Fruit fly (Drosophila melanogaster) whole organism, prepupa: ENCODE results near the gene C1GalTA.

Source experiments
- Blimp-1 ChIP-seq: fragments of 200-800 bp; sonication (Bioruptor generic); optimal IDR thresholded peaks from 3 replicates; lab custom pipeline; 2017; ENCODE audit warnings: missing biosample characterization, missing genetic modification characterization, mild to moderate bottlenecking, moderate library complexity, missing genetic modification reagents
- CG10631 ChIP-seq: fragments of 200-800 bp; sonication (Bioruptor generic); optimal IDR thresholded peaks from 2 replicates; lab custom pipeline; 2016; ENCODE audit warnings: missing biosample characterization, missing genetic modification characterization
- CG10669 ChIP-seq: fragments of 200-800 bp; sonication (Bioruptor generic); optimal IDR thresholded peaks from 3 replicates; lab custom pipeline; 2018; ENCODE audit warnings: missing biosample characterization, mild to moderate bottlenecking, missing genetic modification characterization, moderate library complexity
- CG11294 ChIP-seq: fragments of 200-800 bp; sonication (Bioruptor generic); IDR thresholded peaks from 2 replicates; pipeline ENCODE4 v1.3.6; 2022; ENCODE audit warnings: missing biosample characterization, missing genetic modification characterization
- CG11762 ChIP-seq: fragments of 200-800 bp; sonication (Bioruptor generic); optimal IDR thresholded peaks from 3 replicates; lab custom pipeline; 2016; ENCODE audit warnings: missing biosample characterization, missing genetic modification characterization; ENCODE audit not compliant: insufficient read depth
- CG11902 ChIP-seq: fragments of 200-800 bp; sonication (Bioruptor generic); optimal IDR thresholded peaks from 3 replicates; lab custom pipeline; 2016; ENCODE audit warnings: missing biosample characterization, missing genetic modification characterization
- CG15336 ChIP-seq: fragments of 200-800 bp; sonication (Bioruptor generic); IDR thresholded peaks from 2 replicates; pipeline ENCODE4 v1.3.6; 2022; ENCODE audit warnings: missing biosample characterization, missing genetic modification characterization
- CG1621 ChIP-seq: fragments of 200-800 bp; sonication (Bioruptor generic); optimal IDR thresholded peaks from 3 replicates; lab custom pipeline; 2018; ENCODE audit warnings: missing biosample characterization, mild to moderate bottlenecking, missing genetic modification characterization
- CG16779 ChIP-seq: fragments of 200-800 bp; sonication (Bioruptor generic); optimal IDR thresholded peaks from 3 replicates; lab custom pipeline; 2017; ENCODE audit warnings: missing biosample characterization, mild to moderate bottlenecking, missing genetic modification characterization
- CG3032 ChIP-seq: fragments of 200-800 bp; optimal IDR thresholded peaks from 2 replicates; lab custom pipeline; 2019; ENCODE audit warnings: missing biosample characterization, mild to moderate bottlenecking, missing genetic modification characterization, moderate library complexity
- CG31627 ChIP-seq: fragments of 200-800 bp; sonication (Bioruptor generic); optimal IDR thresholded peaks from 3 replicates; lab custom pipeline; 2016; ENCODE audit warnings: missing biosample characterization, missing genetic modification characterization
- CG32006 ChIP-seq: fragments of 200-800 bp; sonication (Bioruptor generic); optimal IDR thresholded peaks from 3 replicates; lab custom pipeline; 2017; ENCODE audit warnings: missing biosample characterization, mild to moderate bottlenecking, missing genetic modification characterization
- CG4318 ChIP-seq: fragments of 200-800 bp; sonication (Bioruptor generic); optimal IDR thresholded peaks from 3 replicates; lab custom pipeline; 2017; ENCODE audit warnings: missing biosample characterization, mild to moderate bottlenecking, missing genetic modification characterization
- CG6163 ChIP-seq: fragments of 200-800 bp; sonication (Bioruptor generic); IDR thresholded peaks from 3 replicates; pipeline ENCODE4 v1.3.6; 2022; ENCODE audit warnings: missing biosample characterization, missing genetic modification characterization
- CG6792 ChIP-seq: fragments of 200-800 bp; sonication (Bioruptor generic); optimal IDR thresholded peaks from 3 replicates; lab custom pipeline; 2016; ENCODE audit warnings: missing biosample characterization, missing genetic modification characterization
- CG6854 ChIP-seq: fragments of 200-800 bp; sonication (Bioruptor generic); optimal IDR thresholded peaks from 2 replicates; lab custom pipeline; 2017; ENCODE audit warnings: missing biosample characterization, mild to moderate bottlenecking, missing genetic modification characterization
- CG8119 ChIP-seq: fragments of 200-800 bp; sonication (Bioruptor generic); IDR thresholded peaks from 3 replicates; pipeline ENCODE4 v1.3.6; 2022; ENCODE audit warnings: missing biosample characterization, missing genetic modification characterization
- CG8319 ChIP-seq: fragments of 200-800 bp; sonication (Bioruptor generic); optimal IDR thresholded peaks from 3 replicates; lab custom pipeline; 2016; ENCODE audit warnings: missing biosample characterization, missing genetic modification characterization
- CG9139 ChIP-seq: fragments of 200-800 bp; sonication (Bioruptor generic); optimal IDR thresholded peaks from 3 replicates; lab custom pipeline; 2017; ENCODE audit warnings: missing biosample characterization, mild to moderate bottlenecking, missing genetic modification characterization
- Eip75B ChIP-seq: fragments of 200-800 bp; sonication (Bioruptor generic); optimal IDR thresholded peaks from 3 replicates; lab custom pipeline; 2016; ENCODE audit warnings: missing biosample characterization, missing genetic modification characterization
- Eip93F ChIP-seq: fragments of 200-800 bp; sonication (Bioruptor generic); optimal IDR thresholded peaks from 2 replicates; lab custom pipeline; 2016; ENCODE audit warnings: missing biosample characterization, mild to moderate bottlenecking, missing genetic modification characterization
- Ets21C ChIP-seq: fragments of 200-800 bp; sonication (Bioruptor generic); optimal IDR thresholded peaks from 3 replicates; lab custom pipeline; 2016; ENCODE audit warnings: missing biosample characterization, missing genetic modification characterization
- Ets96B ChIP-seq: fragments of 200-800 bp; optimal IDR thresholded peaks from 2 replicates; lab custom pipeline; 2019; ENCODE audit warnings: missing biosample characterization, mild to moderate bottlenecking, missing genetic modification characterization, moderate library complexity
- Hr4 ChIP-seq: fragments of 200-800 bp; sonication (Bioruptor generic); optimal IDR thresholded peaks from 3 replicates; lab custom pipeline; 2016; ENCODE audit warnings: missing biosample characterization, missing genetic modification characterization
- Lpt ChIP-seq: fragments of 200-800 bp; sonication (Bioruptor generic); optimal IDR thresholded peaks from 3 replicates; lab custom pipeline; 2016; ENCODE audit warnings: missing biosample characterization, missing genetic modification characterization
- OdsH ChIP-seq: fragments of 200-800 bp; sonication (Bioruptor generic); optimal IDR thresholded peaks from 3 replicates; lab custom pipeline; 2016; ENCODE audit warnings: missing biosample characterization, missing genetic modification characterization
- Smox ChIP-seq: fragments of 200-800 bp; sonication (Bioruptor generic); optimal IDR thresholded peaks from 3 replicates; lab custom pipeline; 2016; ENCODE audit warnings: missing biosample characterization, missing genetic modification characterization
- Sox102F ChIP-seq: fragments of 200-800 bp; sonication (Bioruptor generic); optimal IDR thresholded peaks from 2 replicates; lab custom pipeline; 2016; ENCODE audit warnings: missing biosample characterization, mild to moderate bottlenecking, missing genetic modification characterization
- Sox14 ChIP-seq: fragments of 200-800 bp; sonication (Bioruptor generic); optimal IDR thresholded peaks from 3 replicates; lab custom pipeline; 2016; ENCODE audit warnings: missing biosample characterization, missing genetic modification characterization
- Sox15 ChIP-seq: fragments of 200-800 bp; sonication (Bioruptor generic); optimal IDR thresholded peaks from 3 replicates; lab custom pipeline; 2016; ENCODE audit warnings: missing biosample characterization, missing genetic modification characterization
- achi ChIP-seq: fragments of 200-800 bp; sonication (Bioruptor generic); optimal IDR thresholded peaks from 3 replicates; lab custom pipeline; 2016; ENCODE audit warnings: missing biosample characterization, missing genetic modification characterization
- acj6 ChIP-seq: fragments of 200-800 bp; sonication (Bioruptor generic); optimal IDR thresholded peaks from 3 replicates; lab custom pipeline; 2016; ENCODE audit warnings: missing biosample characterization, missing genetic modification characterization
- dac ChIP-seq: fragments of 200-800 bp; sonication (Bioruptor generic); optimal IDR thresholded peaks from 2 replicates; lab custom pipeline; 2017; ENCODE audit warnings: missing biosample characterization, mild to moderate bottlenecking, missing genetic modification characterization
- dsx ChIP-seq: fragments of 200-800 bp; optimal IDR thresholded peaks from 3 replicates; lab custom pipeline; 2019; ENCODE audit warnings: missing biosample characterization, mild to moderate bottlenecking, missing genetic modification characterization, moderate library complexity; ENCODE audit not compliant: poor library complexity, severe bottlenecking
- esn ChIP-seq: fragments of 200-800 bp; sonication (Bioruptor generic); optimal IDR thresholded peaks from 2 replicates; lab custom pipeline; 2016; ENCODE audit warnings: missing biosample characterization, mild to moderate bottlenecking, missing genetic modification characterization, moderate library complexity
- fkh ChIP-seq: fragments of 200-800 bp; sonication (Bioruptor generic); optimal IDR thresholded peaks from 3 replicates; lab custom pipeline; 2017; ENCODE audit warnings: missing biosample characterization, mild to moderate bottlenecking, missing genetic modification characterization, moderate library complexity
- lz ChIP-seq: fragments of 200-800 bp; sonication (Bioruptor generic); optimal IDR thresholded peaks from 3 replicates; lab custom pipeline; 2016; ENCODE audit warnings: missing biosample characterization, missing genetic modification characterization
- net ChIP-seq: fragments of 200-800 bp; sonication (Bioruptor generic); optimal IDR thresholded peaks from 3 replicates; lab custom pipeline; 2016; ENCODE audit warnings: missing biosample characterization, missing genetic modification characterization
- pdm3 ChIP-seq: fragments of 200-800 bp; sonication (Bioruptor generic); optimal IDR thresholded peaks from 3 replicates; lab custom pipeline; 2016; ENCODE audit warnings: missing biosample characterization, missing genetic modification characterization
- salr ChIP-seq, 2 experiments: fragments of 200-800 bp; sonication (Bioruptor generic); optimal IDR thresholded peaks; 3 replicates each; lab custom pipeline; 2016 to 2018; ENCODE audit warnings: missing biosample characterization in 2 of 2, missing genetic modification characterization in 2 of 2, mild to moderate bottlenecking in 1 of 2
- spab ChIP-seq: fragments of 200-800 bp; sonication (Bioruptor generic); optimal IDR thresholded peaks from 2 replicates; lab custom pipeline; 2017; ENCODE audit warnings: missing biosample characterization, mild to moderate bottlenecking, missing genetic modification characterization, missing genetic modification reagents
- ss ChIP-seq, 2 experiments: fragments of 200-800 bp; sonication (Bioruptor generic); optimal IDR thresholded peaks; 2 replicates in 1 of 2; 3 replicates in 1 of 2; lab custom pipeline; 2017 to 2018; ENCODE audit warnings: mild to moderate bottlenecking in 2 of 2, missing biosample characterization in 2 of 2, missing genetic modification characterization in 2 of 2, moderate library complexity in 1 of 2
- svp ChIP-seq: fragments of 200-800 bp; sonication (Bioruptor generic); peaks from one replicate; lab custom pipeline; 2016; ENCODE audit warnings: missing biosample characterization, missing genetic modification characterization
- topi ChIP-seq: fragments of 200-800 bp; sonication (Bioruptor generic); optimal IDR thresholded peaks from 3 replicates; lab custom pipeline; 2016; ENCODE audit warnings: missing biosample characterization, missing genetic modification characterization
- vri ChIP-seq: fragments of 200-800 bp; sonication (Bioruptor generic); optimal IDR thresholded peaks from 3 replicates; lab custom pipeline; 2016; ENCODE audit warnings: missing biosample characterization, mild to moderate bottlenecking, missing genetic modification characterization

Gene C1GalTA

dm6 chr2L:8901882-8902281, 49.1 kb downstream of the C1GalTA start:
- TF ChIP-seq dsx (GFP tag; lab: Kevin White, UChicago) (no peak), CG1621 (tag; lab: Kevin White, UChicago) (no peak), CG6854 (GFP tag; lab: Kevin White, UChicago) (no peak), vri (GFP tag; lab: Kevin White, UChicago) (no peak), Lpt (GFP tag; lab: Kevin White, UChicago) (no peak), CG3032 (tag; lab: Kevin White, UChicago) (no peak), CG15336 (GFP tag; lab: Robert Waterston, UW) (no peak), svp (no peak), Sox15 (GFP tag; lab: Kevin White, UChicago) (no peak), fkh (GFP tag; lab: Kevin White, UChicago) (no peak), net (GFP tag; lab: Kevin White, UChicago) (no peak), Smox (no peak)

- no peak for TF ChIP-seq OdsH (GFP tag; lab: Kevin White, UChicago)
- no peak for TF ChIP-seq salr (GFP tag; optimal IDR thresholded peaks at IDR 0.05; lab: Kevin White, UChicago)
- no peak for TF ChIP-seq acj6 (GFP tag; lab: Kevin White, UChicago)
- no peak for TF ChIP-seq CG11902 (GFP tag; lab: Kevin White, UChicago)
- no peak for TF ChIP-seq CG10669 (GFP tag; lab: Kevin White, UChicago)
- TF ChIP-seq esn (GFP tag; lab: Kevin White, UChicago): no peak
- TF ChIP-seq Blimp-1 (GFP tag; lab: Kevin White, UChicago): peak; percentile 76
- TF ChIP-seq CG31627 (GFP tag; lab: Kevin White, UChicago): no peak
- TF ChIP-seq spab (GFP tag; lab: Kevin White, UChicago): no peak
- no peak for TF ChIP-seq CG6854 (GFP tag; lab: Kevin White, UChicago)
- TF ChIP-seq net (GFP tag; lab: Kevin White, UChicago): no peak
- no peak for TF ChIP-seq CG32006 (GFP tag; lab: Kevin White, UChicago)
- no peak for TF ChIP-seq Ets96B (tag; lab: Kevin White, UChicago)
- no peak for TF ChIP-seq CG4318 (GFP tag; lab: Kevin White, UChicago)
- TF ChIP-seq dsx (GFP tag; lab: Kevin White, UChicago): peak; percentile 14
- TF ChIP-seq CG11294 (GFP tag; lab: Robert Waterston, UW): no peak
- no peak for TF ChIP-seq Smox
- TF ChIP-seq CG6163 (GFP tag; lab: Robert Waterston, UW): peak; percentile 59
- TF ChIP-seq CG15336 (GFP tag; lab: Robert Waterston, UW): peak; percentile 29; the same call in 1 of the 2 replicates
- peak; percentile 74 for TF ChIP-seq fkh (GFP tag; lab: Kevin White, UChicago)
- no peak for TF ChIP-seq CG3032 (tag; lab: Kevin White, UChicago)
- no peak for TF ChIP-seq CG10631 (GFP tag; lab: Kevin White, UChicago)
- TF ChIP-seq CG6792: no peak
- TF ChIP-seq lz: no peak
- no peak for TF ChIP-seq vri (GFP tag; lab: Kevin White, UChicago)
- TF ChIP-seq CG9139 (GFP tag; lab: Kevin White, UChicago): peak; percentile 18
- TF ChIP-seq CG16779 (tag; lab: Kevin White, UChicago): no peak
- TF ChIP-seq CG1621 (tag; lab: Kevin White, UChicago): no peak
- no peak for TF ChIP-seq Sox102F (GFP tag; lab: Kevin White, UChicago)
- no peak for TF ChIP-seq Eip75B (GFP tag; lab: Kevin White, UChicago)
- no peak for TF ChIP-seq Sox14
- no peak for TF ChIP-seq CG11762 (GFP tag; lab: Kevin White, UChicago)
- no peak for TF ChIP-seq Lpt (GFP tag; lab: Kevin White, UChicago)
- no peak for TF ChIP-seq CG8319 (GFP tag; lab: Kevin White, UChicago)
- TF ChIP-seq dac (GFP tag; lab: Kevin White, UChicago): no peak
- peak; percentile 33 to 42 for TF ChIP-seq ss (GFP tag; optimal IDR thresholded peaks at IDR 0.05; lab: Kevin White, UChicago)
- no peak for TF ChIP-seq Ets21C (GFP tag; lab: Kevin White, UChicago)
- no peak for TF ChIP-seq Sox15 (GFP tag; lab: Kevin White, UChicago)
- no peak for TF ChIP-seq pdm3 (GFP tag; lab: Kevin White, UChicago)
- TF ChIP-seq topi (GFP tag; lab: Kevin White, UChicago): no peak
- 0 out of 3 replicates have a peak, but pooled peaks have one; percentile 15 for TF ChIP-seq CG8119 (GFP tag; lab: Robert Waterston, UW)
- TF ChIP-seq svp: peak; percentile 55
- no peak for TF ChIP-seq achi
- TF ChIP-seq Eip93F (GFP tag; lab: Kevin White, UChicago): no peak
- TF ChIP-seq Hr4 (GFP tag; lab: Kevin White, UChicago): no peak
Observed at dm6 chr2L:8898714-8899652, 52.0 kb downstream of the C1GalTA start, which contains the start of gene CG34398. Gene CG34398 (plus strand): TSS chr2L:8898786.
